Fruit fly (Drosophila melanogaster): ENCODE results near the gene CG34325.

CG34325 gene

DNA sequence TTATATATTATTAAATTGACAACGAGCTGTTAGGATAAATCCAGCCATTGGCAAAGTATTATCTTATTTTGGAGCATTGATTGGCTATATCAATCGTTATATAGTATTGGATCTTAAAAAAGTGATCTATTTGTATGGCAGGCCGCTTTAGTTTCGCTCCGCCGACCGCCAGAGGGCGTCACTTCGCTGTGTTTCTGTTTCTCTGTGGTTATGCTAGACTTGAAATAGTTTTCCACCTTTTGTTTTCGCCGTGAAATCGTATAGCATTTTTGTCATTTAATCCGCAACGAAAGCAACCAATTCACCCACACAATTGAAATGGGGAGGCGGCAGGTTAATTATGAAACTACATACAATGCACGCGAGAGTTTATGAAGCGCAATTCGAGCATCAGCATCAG is 25.6 kb upstream of the CG34325 start:
- TF ChIP-seq Snoo (tag; optimal IDR thresholded peaks at IDR 0.05) = no peak
- TF ChIP-seq CG17806 (tag; optimal IDR thresholded peaks at IDR 0.05) = no peak
- no peak for TF ChIP-seq CG34367 (tag; optimal IDR thresholded peaks at IDR 0.05)
- TF ChIP-seq Pif1A (GFP tag; optimal IDR thresholded peaks at IDR 0.05) = no peak
- TF ChIP-seq EcR (GFP tag; optimal IDR thresholded peaks at IDR 0.05) = no peak
- no peak for TF ChIP-seq D1 (tag; optimal IDR thresholded peaks at IDR 0.05)
- TF ChIP-seq CG10348 (GFP tag; IDR thresholded peaks at IDR 0.05) = no peak
- TF ChIP-seq Ets98B (GFP tag; IDR thresholded peaks at IDR 0.05) = no peak
- TF ChIP-seq gl (tag; optimal IDR thresholded peaks at IDR 0.05) = no peak
- no peak for TF ChIP-seq Pif1B (GFP tag; optimal IDR thresholded peaks at IDR 0.05)
- TF ChIP-seq CG14655 (GFP tag; optimal IDR thresholded peaks at IDR 0.05) = no peak
- no peak for TF ChIP-seq CG4496 (GFP tag; IDR thresholded peaks at IDR 0.05)
- no peak for TF ChIP-seq CG8301 (tag; optimal IDR thresholded peaks at IDR 0.05)
- no peak for TF ChIP-seq CG13204 (GFP tag; optimal IDR thresholded peaks at IDR 0.05)
- no peak for TF ChIP-seq rn (GFP tag; IDR thresholded peaks at IDR 0.05)
- TF ChIP-seq CG9948 (tag; optimal IDR thresholded peaks at IDR 0.05) = no peak
- TF ChIP-seq CG12605 (GFP tag; IDR thresholded peaks at IDR 0.05) = no peak
- no peak for TF ChIP-seq CG15710 (tag; optimal IDR thresholded peaks at IDR 0.05)
- no peak for TF ChIP-seq fd96Ca (GFP tag; IDR thresholded peaks at IDR 0.05)
- no peak for TF ChIP-seq CG32121 (GFP tag; IDR thresholded peaks at IDR 0.05)

dm6 chrX:16745942-16746341 is 24.7 kb upstream of the CG34325 start:
- TF ChIP-seq EcR (GFP tag; optimal IDR thresholded peaks at IDR 0.05) (no peak), CG8301 (tag; optimal IDR thresholded peaks at IDR 0.05) (no peak), Snoo (tag; optimal IDR thresholded peaks at IDR 0.05) (no peak), CG34367 (tag; optimal IDR thresholded peaks at IDR 0.05) (no peak), CG9948 (tag; optimal IDR thresholded peaks at IDR 0.05) (no peak), Pif1A (GFP tag; optimal IDR thresholded peaks at IDR 0.05) (no peak), Ets98B (GFP tag; IDR thresholded peaks at IDR 0.05) (no peak), rn (GFP tag; IDR thresholded peaks at IDR 0.05) (no peak), CG12605 (GFP tag; IDR thresholded peaks at IDR 0.05) (no peak), CG4496 (GFP tag; IDR thresholded peaks at IDR 0.05) (no peak), D1 (tag; optimal IDR thresholded peaks at IDR 0.05) (no peak), CG15710 (tag; optimal IDR thresholded peaks at IDR 0.05) (no peak), CG32121 (GFP tag; IDR thresholded peaks at IDR 0.05) (no peak), fd96Ca (GFP tag; IDR thresholded peaks at IDR 0.05) (no peak), gl (tag; optimal IDR thresholded peaks at IDR 0.05) (no peak), CG14655 (GFP tag; optimal IDR thresholded peaks at IDR 0.05) (no peak), CG17806 (tag; optimal IDR thresholded peaks at IDR 0.05) (no peak), CG8159 (tag; optimal IDR thresholded peaks at IDR 0.05) (no peak)

DNA sequence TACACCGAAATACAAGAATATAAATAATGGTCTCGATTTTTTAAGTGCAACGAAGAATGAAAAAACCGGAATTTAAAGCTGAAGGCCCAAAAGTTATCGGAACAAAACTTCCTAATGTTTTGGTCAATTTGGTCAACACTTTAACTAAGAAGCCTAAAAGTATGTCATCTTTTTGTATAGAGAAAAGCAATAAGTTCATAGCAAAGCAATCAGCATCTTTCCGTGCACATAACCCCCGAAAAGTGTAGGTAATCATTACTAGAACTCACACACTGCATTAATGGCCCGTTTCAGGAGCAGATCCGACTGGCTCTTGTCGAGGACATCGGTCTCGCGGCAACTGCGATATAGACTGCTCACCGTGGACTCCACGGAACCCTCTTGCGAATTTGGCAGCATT is 23.1 kb upstream of the CG34325 start:
- TF ChIP-seq CG9948 (tag; optimal IDR thresholded peaks at IDR 0.05) = no peak

- TF ChIP-seq gl (tag; optimal IDR thresholded peaks at IDR 0.05) (no peak), Pif1B (GFP tag; optimal IDR thresholded peaks at IDR 0.05) (no peak), EcR (GFP tag; optimal IDR thresholded peaks at IDR 0.05) (no peak), CG13204 (GFP tag; optimal IDR thresholded peaks at IDR 0.05) (no peak)
Observed at dm6 chrX:16742547-16742946, 21.3 kb upstream of the CG34325 start, which contains the start of gene Twdlalpha. Gene Twdlalpha, plus strand, starts transcription at chrX:16742847.

DNA sequence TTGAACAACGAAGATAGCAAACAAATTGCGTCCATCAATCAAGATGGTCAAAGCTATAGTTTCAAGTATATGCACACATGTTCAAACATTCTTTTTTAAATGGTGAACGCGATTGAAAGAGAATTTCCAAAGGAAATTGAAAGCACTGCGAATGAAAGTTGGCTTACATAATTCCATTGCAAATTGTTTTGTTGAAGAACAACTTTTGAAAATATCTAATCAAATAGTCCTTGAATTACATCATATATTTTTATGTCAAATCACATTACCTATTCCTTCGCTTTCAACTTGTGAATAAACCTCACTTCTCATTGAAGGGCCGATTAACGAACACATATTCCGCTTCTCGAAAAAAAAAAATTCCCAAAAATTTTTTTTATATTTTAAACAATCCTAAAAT is 19.4 kb upstream of the CG34325 start, which contains the start of gene CG32568:
Gene CG32568 (plus strand): TSS at position 301 of the 400 bp plus-strand sequence.
- no peak for TF ChIP-seq CG13204 (GFP tag; optimal IDR thresholded peaks at IDR 0.05)
- no peak for TF ChIP-seq CG8159 (tag; optimal IDR thresholded peaks at IDR 0.05)
- no peak for TF ChIP-seq Pif1B (GFP tag; optimal IDR thresholded peaks at IDR 0.05)
- no peak for TF ChIP-seq CG15710 (tag; optimal IDR thresholded peaks at IDR 0.05)
- TF ChIP-seq EcR (GFP tag; optimal IDR thresholded peaks at IDR 0.05) = no peak
- TF ChIP-seq Pif1A (GFP tag; optimal IDR thresholded peaks at IDR 0.05) = no peak
- TF ChIP-seq Ets98B (GFP tag; IDR thresholded peaks at IDR 0.05) = no peak
- TF ChIP-seq fd96Ca (GFP tag; IDR thresholded peaks at IDR 0.05) = no peak
- no peak for TF ChIP-seq gl (tag; optimal IDR thresholded peaks at IDR 0.05)
- no peak for TF ChIP-seq Snoo (tag; optimal IDR thresholded peaks at IDR 0.05)
- no peak for TF ChIP-seq CG12605 (GFP tag; IDR thresholded peaks at IDR 0.05)
- TF ChIP-seq CG32121 (GFP tag; IDR thresholded peaks at IDR 0.05) = no peak
- no peak for TF ChIP-seq CG17806 (tag; optimal IDR thresholded peaks at IDR 0.05)
- TF ChIP-seq D1 (tag; optimal IDR thresholded peaks at IDR 0.05) = no peak
- no peak for TF ChIP-seq CG8301 (tag; optimal IDR thresholded peaks at IDR 0.05)

- TF ChIP-seq EcR (GFP tag; optimal IDR thresholded peaks at IDR 0.05) (no peak), CG4496 (GFP tag; IDR thresholded peaks at IDR 0.05) (no peak), D1 (tag; optimal IDR thresholded peaks at IDR 0.05) (no peak), Pif1A (GFP tag; optimal IDR thresholded peaks at IDR 0.05) (no peak), CG8301 (tag; optimal IDR thresholded peaks at IDR 0.05) (no peak), CG34367 (tag; optimal IDR thresholded peaks at IDR 0.05) (no peak), fd96Ca (GFP tag; IDR thresholded peaks at IDR 0.05) (no peak), CG9948 (tag; optimal IDR thresholded peaks at IDR 0.05) (no peak), CG14655 (GFP tag; optimal IDR thresholded peaks at IDR 0.05) (no peak), CG32121 (GFP tag; IDR thresholded peaks at IDR 0.05) (no peak), CG10348 (GFP tag; IDR thresholded peaks at IDR 0.05) (no peak), CG17806 (tag; optimal IDR thresholded peaks at IDR 0.05) (no peak), Pif1B (GFP tag; optimal IDR thresholded peaks at IDR 0.05) (no peak), CG12605 (GFP tag; IDR thresholded peaks at IDR 0.05) (no peak), CG13204 (GFP tag; optimal IDR thresholded peaks at IDR 0.05) (no peak), Snoo (tag; optimal IDR thresholded peaks at IDR 0.05) (no peak), CG15710 (tag; optimal IDR thresholded peaks at IDR 0.05) (no peak), CG8159 (tag; optimal IDR thresholded peaks at IDR 0.05) (no peak)
Observed at dm6 chrX:16737878-16738277, 16.7 kb upstream of the CG34325 start, which contains the start of gene TwdlZ. Gene TwdlZ, plus strand, starts transcription at chrX:16738178.
